Worm (Caenorhabditis elegans): ENCODE data around the gene sdz-5.

DNA sequence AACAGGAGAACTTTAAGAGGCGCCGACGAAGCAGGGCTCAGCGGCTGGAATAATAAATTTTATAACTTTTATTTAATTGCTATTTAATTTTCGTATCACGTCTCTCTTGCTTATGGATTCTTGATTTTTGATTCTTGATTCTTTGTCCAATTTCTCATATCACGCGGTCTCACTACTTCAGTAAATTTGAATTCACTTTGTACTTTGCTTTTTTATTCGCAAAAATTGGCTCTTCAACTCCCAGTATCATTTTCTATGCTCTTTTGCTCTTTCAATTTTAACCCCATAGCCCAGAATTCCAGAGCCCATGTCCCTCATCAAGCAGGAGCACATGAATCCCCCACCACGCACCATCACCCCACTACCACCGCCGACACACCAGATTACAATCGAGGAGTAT, 6.3 kb upstream of the sdz-5 start, which contains the start of gene lido-10:
- TF ChIP-seq aptf-3 (GFP tag; IDR thresholded peaks at IDR 0.05) = no peak
- no peak for TF ChIP-seq lin-35 (GFP tag; optimal IDR thresholded peaks at IDR 0.05)
- TF ChIP-seq unc-130 (GFP tag; optimal IDR thresholded peaks at IDR 0.05) = no peak
- no peak for TF ChIP-seq nhr-90 (tag; optimal IDR thresholded peaks at IDR 0.05)
- TF ChIP-seq ama-1 (optimal IDR thresholded peaks at IDR 0.05) = no peak
- no peak for TF ChIP-seq ama-1 (GFP tag; optimal IDR thresholded peaks at IDR 0.05)
- no peak for TF ChIP-seq sptf-2 (GFP tag; optimal IDR thresholded peaks at IDR 0.05)
- TF ChIP-seq nfya-1 (tag; optimal IDR thresholded peaks at IDR 0.05; ENCODE audit: borderline replicate concordance, insufficient read depth) = no peak
- TF ChIP-seq F10E7.11 (tag; optimal IDR thresholded peaks at IDR 0.05) = no peak
- TF ChIP-seq C06A6.2 (GFP tag; conservative IDR thresholded peaks at IDR 0.05) = no peak
- no peak for TF ChIP-seq tlf-1 (GFP tag; optimal IDR thresholded peaks at IDR 0.05)
- no peak for TF ChIP-seq attf-3 (GFP tag; conservative IDR thresholded peaks at IDR 0.05)
